Worm (Caenorhabditis elegans) whole organism, mixed stage, embryonic: ENCODE measurements around the gene B0198.2.

Experiments
- M03D4.4 ChIP-seq: sonication (generic microtip); optimal IDR thresholded peaks from 2 replicates; lab custom pipeline; 2017; ENCODE audit warnings: mild to moderate bottlenecking, missing genetic modification characterization, missing compliant biosample characterization
- elt-3 ChIP-seq: fragments of 150-350 bp; optimal IDR thresholded peaks from 2 replicates; lab custom pipeline; 2014; ENCODE audit warnings: missing biosample characterization, missing genetic modification characterization
- lsy-2 ChIP-seq: fragments of 150-350 bp; optimal IDR thresholded peaks from 2 replicates; lab custom pipeline; 2014; ENCODE audit warnings: missing biosample characterization, missing genetic modification characterization
- nhr-28 ChIP-seq: fragments of 150-350 bp; optimal IDR thresholded peaks from 2 replicates; lab custom pipeline; 2014; ENCODE audit warnings: missing biosample characterization, missing genetic modification characterization
- snpc-4 ChIP-seq: fragments of 150-350 bp; optimal IDR thresholded peaks from 2 replicates; lab custom pipeline; 2014; ENCODE audit warnings: missing biosample characterization, missing genetic modification characterization
- unc-62 ChIP-seq: fragments of 150-350 bp; optimal IDR thresholded peaks from 2 replicates; lab custom pipeline; 2014; ENCODE audit warnings: missing biosample characterization, missing genetic modification reagents, missing genetic modification characterization

DNA sequence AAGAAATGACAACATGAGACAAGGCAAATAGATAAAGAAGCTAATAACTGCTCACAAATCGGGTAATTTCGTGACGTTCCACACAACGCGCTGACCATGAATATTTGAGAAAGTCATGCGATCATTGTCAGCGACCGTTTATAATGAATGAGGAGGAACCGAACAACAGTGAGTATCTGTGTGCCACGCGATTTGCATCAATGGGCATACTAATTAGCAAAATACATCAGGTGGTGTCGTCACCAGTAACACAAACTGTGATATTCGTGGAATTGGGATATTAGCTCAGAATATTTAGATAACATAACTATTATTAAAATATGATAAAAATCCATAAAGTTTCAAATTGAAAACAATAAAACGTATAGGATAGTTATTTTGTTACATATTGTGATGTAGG is 9.1 kb downstream of the B0198.2 start:
- TF ChIP-seq unc-62 (no peak), nhr-28 (tag; lab: Kevin White, UChicago) (no peak), lsy-2 (tag; lab: Kevin White, UChicago) (no peak), elt-3 (tag; lab: Kevin White, UChicago) (no peak), snpc-4 (tag; lab: Kevin White, UChicago) (no peak), M03D4.4 (tag; lab: Kevin White, UChicago) (no peak)
